Worm (Caenorhabditis elegans): Measurements from ENCODE around the gene Y38F2AR.10.

ce11 chrIV:2408437-2408836 is 9.1 kb upstream of the Y38F2AR.10 start:
- TF ChIP-seq fos-1 (tag; optimal IDR thresholded peaks at IDR 0.05) (peak; percentile 80), snpc-4 (tag; optimal IDR thresholded peaks at IDR 0.05) (peak; percentile 7)

Data from whole organism, L2 larva.